Worm (Caenorhabditis elegans) whole organism, early embryonic: ENCODE data around the gene rha-1.

Experiments used
- ama-1 ChIP-seq: fragments of 150-350 bp; optimal IDR thresholded peaks from 2 replicates; lab custom pipeline; 2014
- ceh-13 ChIP-seq: fragments of 200-800 bp; sonication (Bioruptor generic); optimal IDR thresholded peaks from 2 replicates; lab custom pipeline; 2018; ENCODE audit warnings: mild to moderate bottlenecking, missing genetic modification characterization, missing compliant biosample characterization
- flt-1 ChIP-seq: fragments of 200-800 bp; sonication (Bioruptor generic); IDR thresholded peaks from 2 replicates; pipeline ENCODE4 v1.3.6; 2022; ENCODE audit warnings: missing genetic modification characterization, missing compliant biosample characterization
- scrt-1 ChIP-seq: fragments of 200-800 bp; sonication (Bioruptor generic); IDR thresholded peaks from 2 replicates; pipeline ENCODE4 v1.3.6; 2022; ENCODE audit warnings: missing genetic modification characterization, missing compliant biosample characterization

DNA sequence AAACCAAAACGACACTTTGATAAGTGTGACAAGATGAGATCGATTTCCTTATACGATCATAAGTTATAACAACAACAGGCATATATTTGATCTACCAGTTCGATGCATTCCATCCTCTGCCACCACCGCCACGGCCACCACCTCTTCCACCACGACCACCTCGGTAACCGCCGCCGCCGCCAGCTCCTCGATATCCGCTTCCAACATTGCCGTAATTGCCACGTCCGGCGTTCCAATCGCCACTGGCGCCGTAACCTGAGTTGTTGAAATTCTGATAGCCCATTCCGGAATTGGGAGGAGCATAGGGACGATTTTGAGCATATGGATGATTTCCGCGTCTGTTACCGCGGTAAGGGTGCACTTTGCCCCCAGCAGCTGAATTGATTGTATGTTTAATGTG is 4.9 kb downstream of the rha-1 start:
- no peak for TF ChIP-seq ama-1 (lab: Kevin White, UChicago)
- no peak for TF ChIP-seq flt-1 (GFP tag; lab: Robert Waterston, UW)
- TF ChIP-seq scrt-1 = no peak
- no peak for TF ChIP-seq ceh-13
